Fruit fly (Drosophila melanogaster): ENCODE results near the gene CG14050.
A peak's percentile ranks its signal among the peaks of the same experiment; 100 is the strongest.

CG14050 gene

dm6 chrX:2303771-2304513 lies 22.1 kb downstream of the CG14050 start (continued):
- TF ChIP-seq CG2199 (GFP tag; IDR thresholded peaks at IDR 0.05), result no peak
- peak; percentile 92 for TF ChIP-seq CG8944 (GFP tag; optimal IDR thresholded peaks at IDR 0.05)
- peak; percentile 90 for TF ChIP-seq dm (GFP tag; optimal IDR thresholded peaks at IDR 0.05)
- TF ChIP-seq TFAM (GFP tag; optimal IDR thresholded peaks at IDR 0.05), result no peak
- TF ChIP-seq CG31365 (tag; optimal IDR thresholded peaks at IDR 0.05), result peak; percentile 78
- TF ChIP-seq CG33213 (GFP tag; optimal IDR thresholded peaks at IDR 0.05), result peak; percentile 82
- no peak for TF ChIP-seq Elba2 (GFP tag; optimal IDR thresholded peaks at IDR 0.05)
- TF ChIP-seq CG10321 (GFP tag; IDR thresholded peaks at IDR 0.05), result peak; percentile 70; the same call in 1 of the 2 replicates
- TF ChIP-seq al (GFP tag; IDR thresholded peaks at IDR 0.05), result peak; percentile 75
- peak; percentile 85 for TF ChIP-seq Dbx (GFP tag; IDR thresholded peaks at IDR 0.05)
- TF ChIP-seq CG18011 (GFP tag; optimal IDR thresholded peaks at IDR 0.05), result peak; percentile 76
- no peak for TF ChIP-seq bigmax (GFP tag; optimal IDR thresholded peaks at IDR 0.05)
- peak; percentile 57 for TF ChIP-seq CG14667 (GFP tag; IDR thresholded peaks at IDR 0.05)
- peak; percentile 18 to 30 for TF ChIP-seq insv (GFP tag; optimal IDR thresholded peaks at IDR 0.05)
- peak; percentile 75 for TF ChIP-seq wor (GFP tag; IDR thresholded peaks at IDR 0.05)
- TF ChIP-seq CG3838 (GFP tag; optimal IDR thresholded peaks at IDR 0.05), result peak; percentile 65
- peak; percentile 70 for TF ChIP-seq repo (GFP tag; optimal IDR thresholded peaks at IDR 0.05)
- peak; percentile 60 for TF ChIP-seq Fer2 (tag; optimal IDR thresholded peaks at IDR 0.05)
- TF ChIP-seq CG5180 (GFP tag; optimal IDR thresholded peaks at IDR 0.05), result peak; percentile 70
- TF ChIP-seq Xbp1 (GFP tag; optimal IDR thresholded peaks at IDR 0.05), result peak; percentile 90
- TF ChIP-seq mld (GFP tag; IDR thresholded peaks at IDR 0.05; ENCODE audit: partially characterized antibody), result no peak
- peak; percentile 67 for TF ChIP-seq CG8281 (tag; optimal IDR thresholded peaks at IDR 0.05)
- peak; percentile 94 for TF ChIP-seq lilli (GFP tag; optimal IDR thresholded peaks at IDR 0.05)
- peak; percentile 94 for TF ChIP-seq CG1603 (tag; optimal IDR thresholded peaks at IDR 0.05)
- peak; percentile 89 for TF ChIP-seq CG10147 (GFP tag; optimal IDR thresholded peaks at IDR 0.05)
- peak; percentile 61 for TF ChIP-seq tup (GFP tag; optimal IDR thresholded peaks at IDR 0.05)
- TF ChIP-seq en (GFP tag; optimal IDR thresholded peaks at IDR 0.05), result peak; percentile 64
- TF ChIP-seq Camta (GFP tag; optimal IDR thresholded peaks at IDR 0.05), result peak; percentile 72
- no peak for TF ChIP-seq HLH4C (GFP tag; IDR thresholded peaks at IDR 0.05; ENCODE audit: partially characterized antibody)
- TF ChIP-seq Antp (GFP tag; optimal IDR thresholded peaks at IDR 0.05), result peak; percentile 91
- TF ChIP-seq Taf1 (GFP tag; IDR thresholded peaks at IDR 0.05), result no peak; the same call in 1 of the 2 replicates
- peak; percentile 55 for TF ChIP-seq Jarid2 (GFP tag; optimal IDR thresholded peaks at IDR 0.05)
- TF ChIP-seq CG3847 (GFP tag; IDR thresholded peaks at IDR 0.05), result peak; percentile 87
- TF ChIP-seq nerfin-1 (tag; optimal IDR thresholded peaks at IDR 0.05), result peak; percentile 79
- TF ChIP-seq CG9727 (GFP tag; optimal IDR thresholded peaks at IDR 0.05), result peak; percentile 91
- TF ChIP-seq Usf (GFP tag; optimal IDR thresholded peaks at IDR 0.05), result peak; percentile 88
- no peak for TF ChIP-seq hbn (GFP tag; IDR thresholded peaks at IDR 0.05; ENCODE audit: partially characterized antibody)
- peak; percentile 72 for TF ChIP-seq CG5953 (GFP tag; IDR thresholded peaks at IDR 0.05)
- peak; percentile 92 for TF ChIP-seq CG2678 (tag; optimal IDR thresholded peaks at IDR 0.05)
- no peak for TF ChIP-seq CG2129 (GFP tag; IDR thresholded peaks at IDR 0.05; ENCODE audit: partially characterized antibody)
- peak; percentile 79 for TF ChIP-seq CG32772 (GFP tag; IDR thresholded peaks at IDR 0.05)
- TF ChIP-seq C15 (GFP tag; IDR thresholded peaks at IDR 0.05), result peak; percentile 14; the same call in 1 of the 3 replicates
- peak; percentile 54 for TF ChIP-seq toy (GFP tag; IDR thresholded peaks at IDR 0.05)
- peak; percentile 26 for TF ChIP-seq MESR4 (GFP tag; optimal IDR thresholded peaks at IDR 0.05)
- TF ChIP-seq lov (optimal IDR thresholded peaks at IDR 0.05), result no peak
- TF ChIP-seq lov (GFP tag; IDR thresholded peaks at IDR 0.05), result no peak
- TF ChIP-seq CG8290 (GFP tag; optimal IDR thresholded peaks at IDR 0.05), result peak; percentile 59
- peak; percentile 47 to 96 for TF ChIP-seq CG8290 (tag; optimal IDR thresholded peaks at IDR 0.05)
- peak; percentile 92 for TF ChIP-seq CG8924 (tag; optimal IDR thresholded peaks at IDR 0.05)
- TF ChIP-seq Aef1 (GFP tag; IDR thresholded peaks at IDR 0.05), result peak; percentile 84
